Fruit fly (Drosophila melanogaster) ovary, adult (tissue): ENCODE data around the gene Capa.

ENCODE experiments used
- CG17801 ChIP-seq: fragments of 200-800 bp; optimal IDR thresholded peaks from 2 replicates; lab custom pipeline; 2019; ENCODE audit warnings: missing biosample characterization, mild to moderate bottlenecking, missing genetic modification characterization, moderate library complexity; ENCODE audit not compliant: partially characterized antibody

The Capa gene

dm6 chr3R:29893030-29893429 is 21.1 kb downstream of the Capa start:
- TF ChIP-seq CG17801 (GFP tag; lab: Kevin White, UChicago), result no peak

dm6 chr3R:29891183-29891582 is 23.0 kb downstream of the Capa start:
- no peak for TF ChIP-seq CG17801 (GFP tag; lab: Kevin White, UChicago)

- no peak for TF ChIP-seq CG17801 (GFP tag; lab: Kevin White, UChicago)
Measured at dm6 chr3R:29880306-29880705, 33.8 kb downstream of the Capa start.

- TF ChIP-seq CG17801 (GFP tag; lab: Kevin White, UChicago), result peak; percentile 27
Measured at dm6 chr3R:29876733-29877193, 37.4 kb downstream of the Capa start, which contains the start of gene CG31038. TSS of gene CG31038 (plus strand) at chr3R:29877059.

dm6 chr3R:29876232-29876631 is 37.9 kb downstream of the Capa start:
- no peak for TF ChIP-seq CG17801 (GFP tag; lab: Kevin White, UChicago)

dm6 chr3R:29875830-29876229 is 38.3 kb downstream of the Capa start:
- peak; percentile 50 for TF ChIP-seq CG17801 (GFP tag; lab: Kevin White, UChicago)

dm6 chr3R:29869350-29869688 is 44.8 kb downstream of the Capa start, which contains the start of gene CG34133:
TSS of gene CG34133 (plus strand) at chr3R:29869365.
- no peak for TF ChIP-seq CG17801 (GFP tag; lab: Kevin White, UChicago)

- peak; percentile 16 for TF ChIP-seq CG17801 (GFP tag; lab: Kevin White, UChicago)
Measured at dm6 chr3R:29868676-29869349, 45.3 kb downstream of the Capa start, which contains the start of gene Zip99C. TSS of gene Zip99C (minus strand) at chr3R:29868895.

dm6 chr3R:29867895-29868294 is 46.3 kb downstream of the Capa start:
- no peak for TF ChIP-seq CG17801 (GFP tag; lab: Kevin White, UChicago)

- TF ChIP-seq CG17801 (GFP tag; lab: Kevin White, UChicago), result no peak
Measured at dm6 chr3R:29867470-29867869, 46.7 kb downstream of the Capa start.

- TF ChIP-seq CG17801 (GFP tag; lab: Kevin White, UChicago), result no peak
Measured at dm6 chr3R:29866706-29867105, 47.4 kb downstream of the Capa start.
